Worm (Caenorhabditis elegans): ENCODE data around the gene str-164.

- TF ChIP-seq ztf-28 (GFP tag; IDR thresholded peaks at IDR 0.05) (no peak), K11D2.4 (GFP tag; IDR thresholded peaks at IDR 0.05) (no peak), B0019.2 (GFP tag; conservative IDR thresholded peaks at IDR 0.05) (no peak), let-526 (GFP tag; IDR thresholded peaks at IDR 0.05) (no peak)
Observed at ce11 chrIV:4977176-4977693, 16.7 kb downstream of the str-164 start, which contains the start of gene E03H12.5.

All from whole organism, young adult.